Fruit fly (Drosophila melanogaster): ENCODE results near the gene CG4815.

- no peak for TF ChIP-seq ttk (optimal IDR thresholded peaks at IDR 0.05)
- TF ChIP-seq h (optimal IDR thresholded peaks at IDR 0.05) = no peak
- no peak for TF ChIP-seq Myc (optimal IDR thresholded peaks at IDR 0.05)
- no peak for TF ChIP-seq psq (optimal IDR thresholded peaks at IDR 0.05)
- no peak for TF ChIP-seq Sin3A (optimal IDR thresholded peaks at IDR 0.05)
- TF ChIP-seq insv (optimal IDR thresholded peaks at IDR 0.05) = no peak
These were observed 32.6 kb downstream of the CG4815 start for dm6 chr3R:27957967-27958366.

Measured in Kc167 (cell line).